Fruit fly (Drosophila melanogaster) whole organism, embryonic: ENCODE data around the gene crq.

ENCODE experiments used
- Asciz ChIP-seq: fragments of 200-800 bp; sonication (Bioruptor generic); optimal IDR thresholded peaks from 2 replicates; lab custom pipeline; 2017; ENCODE audit warnings: missing biosample characterization, mild to moderate bottlenecking, missing genetic modification characterization, missing genetic modification reagents
- Atf-2 ChIP-seq: fragments of 200-800 bp; sonication (Bioruptor generic); optimal IDR thresholded peaks from 2 replicates; lab custom pipeline; 2016; ENCODE audit warnings: missing biosample characterization, missing genetic modification characterization
- B-H1 ChIP-seq: fragments of 200-800 bp; sonication (Bioruptor generic); IDR thresholded peaks from 3 replicates; pipeline ENCODE4 v1.3.6; 2022; ENCODE audit warnings: missing biosample characterization, missing genetic modification characterization
- BEAF-32 ChIP-seq: fragments of 200-800 bp; sonication (Bioruptor generic); optimal IDR thresholded peaks from 3 replicates; lab custom pipeline; 2017; ENCODE audit warnings: missing biosample characterization, missing genetic modification characterization, mild to moderate bottlenecking, moderate library complexity, missing genetic modification reagents
- CG10147 ChIP-seq: fragments of 200-800 bp; sonication (Bioruptor generic); optimal IDR thresholded peaks from 2 replicates; lab custom pipeline; 2019; ENCODE audit warnings: missing biosample characterization, mild to moderate bottlenecking, missing genetic modification characterization, moderate library complexity
- CG10959 ChIP-seq: fragments of 200-800 bp; sonication (Bioruptor generic); IDR thresholded peaks from 2 replicates; pipeline ENCODE4 v1.3.6; 2022; ENCODE audit warnings: missing biosample characterization, missing genetic modification characterization
- CG11093 ChIP-seq: fragments of 200-800 bp; sonication (Bioruptor generic); IDR thresholded peaks from 3 replicates; pipeline ENCODE4 v1.3.6; 2022; ENCODE audit warnings: missing biosample characterization, missing genetic modification characterization
- CG11398 ChIP-seq: fragments of 200-800 bp; sonication (Bioruptor generic); optimal IDR thresholded peaks from 2 replicates; lab custom pipeline; 2016; ENCODE audit warnings: missing biosample characterization, missing genetic modification characterization
- CG11456 ChIP-seq: fragments of 200-800 bp; sonication (Bioruptor generic); IDR thresholded peaks from 3 replicates; pipeline ENCODE4 v1.3.6; 2022; ENCODE audit warnings: missing biosample characterization, missing genetic modification characterization
- CG12104 ChIP-seq: fragments of 200-800 bp; sonication (Bioruptor generic); optimal IDR thresholded peaks from 3 replicates; lab custom pipeline; 2016; ENCODE audit warnings: missing biosample characterization, missing genetic modification characterization
- CG12769 ChIP-seq: fragments of 200-800 bp; sonication (Bioruptor generic); optimal IDR thresholded peaks from 2 replicates; lab custom pipeline; 2019; ENCODE audit warnings: missing biosample characterization, mild to moderate bottlenecking, missing genetic modification characterization, moderate library complexity
- CG13624 ChIP-seq: fragments of 200-800 bp; sonication (Bioruptor generic); optimal IDR thresholded peaks from 2 replicates; lab custom pipeline; 2016; ENCODE audit warnings: missing biosample characterization, missing genetic modification characterization
- CG13775 ChIP-seq: fragments of 200-800 bp; sonication (Bioruptor generic); optimal IDR thresholded peaks from 3 replicates; lab custom pipeline; 2017; ENCODE audit warnings: missing biosample characterization, mild to moderate bottlenecking, missing genetic modification characterization
- CG14014 ChIP-seq: fragments of 200-800 bp; sonication (Bioruptor generic); IDR thresholded peaks from 2 replicates; pipeline ENCODE4 v1.3.6; 2022; ENCODE audit warnings: missing biosample characterization, missing genetic modification characterization
- CG14667 ChIP-seq: fragments of 200-800 bp; sonication (Bioruptor generic); IDR thresholded peaks from 2 replicates; pipeline ENCODE4 v1.3.6; 2022; ENCODE audit warnings: missing biosample characterization, missing genetic modification characterization
- CG14965 ChIP-seq: fragments of 200-800 bp; sonication (Bioruptor generic); optimal IDR thresholded peaks from 2 replicates; lab custom pipeline; 2016; ENCODE audit warnings: missing biosample characterization, missing genetic modification characterization, borderline replicate concordance
- CG15269 ChIP-seq: fragments of 200-800 bp; sonication (Bioruptor generic); optimal IDR thresholded peaks from 2 replicates; lab custom pipeline; 2018; ENCODE audit warnings: missing biosample characterization, mild to moderate bottlenecking, missing genetic modification characterization, moderate library complexity
- CG16863 ChIP-seq: fragments of 200-800 bp; sonication (Bioruptor generic); optimal IDR thresholded peaks from 3 replicates; lab custom pipeline; 2016; ENCODE audit warnings: missing biosample characterization, missing genetic modification characterization
- CG17612 ChIP-seq: fragments of 200-800 bp; sonication (Bioruptor generic); IDR thresholded peaks from 2 replicates; pipeline ENCODE4 v1.3.6; 2022; ENCODE audit warnings: missing biosample characterization, missing genetic modification characterization
- CG1832 ChIP-seq: fragments of 200-800 bp; sonication (Bioruptor generic); optimal IDR thresholded peaks from 2 replicates; lab custom pipeline; 2017; ENCODE audit warnings: missing biosample characterization, mild to moderate bottlenecking, missing genetic modification characterization, inconsistent platforms
- CG30431 ChIP-seq: fragments of 200-800 bp; sonication (Bioruptor generic); optimal IDR thresholded peaks from 2 replicates; lab custom pipeline; 2017; ENCODE audit warnings: missing biosample characterization, missing genetic modification characterization
- CG34422 ChIP-seq: fragments of 200-800 bp; sonication (Bioruptor generic); IDR thresholded peaks from 3 replicates; pipeline ENCODE4 v1.3.6; 2022; ENCODE audit warnings: missing biosample characterization, missing genetic modification characterization
- CG3847 ChIP-seq: fragments of 200-800 bp; sonication (Bioruptor generic); IDR thresholded peaks from 2 replicates; pipeline ENCODE4 v1.3.6; 2022; ENCODE audit warnings: missing biosample characterization, missing genetic modification characterization
- CG4854 ChIP-seq: fragments of 200-800 bp; sonication (Bioruptor generic); optimal IDR thresholded peaks from 2 replicates; lab custom pipeline; 2016; ENCODE audit warnings: missing biosample characterization, missing genetic modification characterization, inconsistent platforms
- CG5180 ChIP-seq: fragments of 200-800 bp; sonication (Bioruptor generic); optimal IDR thresholded peaks from 3 replicates; lab custom pipeline; 2017; ENCODE audit warnings: missing biosample characterization, missing genetic modification characterization, mild to moderate bottlenecking, moderate library complexity, missing genetic modification reagents
- CG6175 ChIP-seq: fragments of 200-800 bp; sonication (Bioruptor generic); IDR thresholded peaks from 3 replicates; pipeline ENCODE4 v1.3.6; 2022; ENCODE audit warnings: missing biosample characterization, missing genetic modification characterization
- CG6683 ChIP-seq: fragments of 200-800 bp; sonication (Bioruptor generic); optimal IDR thresholded peaks from 2 replicates; lab custom pipeline; 2017; ENCODE audit warnings: missing biosample characterization, mild to moderate bottlenecking, missing genetic modification characterization, missing genetic modification reagents
- CG6765 ChIP-seq: fragments of 200-800 bp; sonication (Bioruptor generic); optimal IDR thresholded peaks from 3 replicates; lab custom pipeline; 2017; ENCODE audit warnings: missing biosample characterization, mild to moderate bottlenecking, missing genetic modification characterization
- CG8281 ChIP-seq: fragments of 200-800 bp; sonication (Bioruptor generic); optimal IDR thresholded peaks from 2 replicates; lab custom pipeline; 2018; ENCODE audit warnings: missing biosample characterization, mild to moderate bottlenecking, missing genetic modification characterization, moderate library complexity
- Dip2 ChIP-seq: fragments of 200-800 bp; sonication (Bioruptor generic); IDR thresholded peaks from 2 replicates; pipeline ENCODE4 v1.3.6; 2022; ENCODE audit warnings: missing biosample characterization, missing genetic modification characterization
- Ets97D ChIP-seq: fragments of 200-800 bp; sonication (Bioruptor generic); optimal IDR thresholded peaks from 3 replicates; lab custom pipeline; 2016; ENCODE audit warnings: missing biosample characterization, missing genetic modification characterization
- HLHmδ ChIP-seq: fragments of 200-800 bp; sonication (Bioruptor generic); optimal IDR thresholded peaks from 2 replicates; lab custom pipeline; 2018; ENCODE audit warnings: missing biosample characterization, mild to moderate bottlenecking, missing genetic modification characterization, moderate library complexity
- Lhr ChIP-seq: fragments of 200-800 bp; sonication (Bioruptor generic); optimal IDR thresholded peaks from 3 replicates; lab custom pipeline; 2017; ENCODE audit warnings: mild to moderate bottlenecking, missing biosample characterization, missing genetic modification reagents, missing genetic modification characterization
- Lim3 ChIP-seq: fragments of 200-800 bp; sonication (Bioruptor generic); IDR thresholded peaks from 2 replicates; pipeline ENCODE4 v1.3.6; 2022; ENCODE audit warnings: missing biosample characterization, missing genetic modification characterization
- Nf-YA ChIP-seq: fragments of 200-800 bp; sonication (Bioruptor generic); IDR thresholded peaks from 2 replicates; pipeline ENCODE4 v1.3.6; 2022; ENCODE audit warnings: missing biosample characterization, missing genetic modification characterization
- Sox102F ChIP-seq: fragments of 200-800 bp; sonication (Bioruptor generic); optimal IDR thresholded peaks from 2 replicates; lab custom pipeline; 2018; ENCODE audit warnings: missing biosample characterization, mild to moderate bottlenecking, missing genetic modification characterization, moderate library complexity
- Sry-β ChIP-seq: fragments of 200-800 bp; sonication (Bioruptor generic); optimal IDR thresholded peaks from 2 replicates; lab custom pipeline; 2018; ENCODE audit warnings: missing biosample characterization, mild to moderate bottlenecking, missing genetic modification characterization, moderate library complexity
- br ChIP-seq: fragments of >200 bp; optimal IDR thresholded peaks from 2 replicates; lab custom pipeline; 2017
- corto ChIP-seq: fragments of 200-800 bp; sonication (Bioruptor generic); optimal IDR thresholded peaks from 2 replicates; lab custom pipeline; 2016; ENCODE audit warnings: missing biosample characterization, mild to moderate bottlenecking, missing genetic modification characterization, moderate library complexity
- dimm ChIP-seq: fragments of 200-800 bp; sonication (Bioruptor generic); IDR thresholded peaks from 2 replicates; pipeline ENCODE4 v1.3.6; 2022; ENCODE audit warnings: missing biosample characterization, missing genetic modification characterization
- fd102C ChIP-seq: fragments of 200-800 bp; sonication (Bioruptor generic); optimal IDR thresholded peaks from 2 replicates; lab custom pipeline; 2018; ENCODE audit warnings: missing biosample characterization, mild to moderate bottlenecking, missing genetic modification characterization, moderate library complexity
- jumu ChIP-seq: fragments of 200-800 bp; sonication (Bioruptor generic); optimal IDR thresholded peaks from 3 replicates; lab custom pipeline; 2016; ENCODE audit warnings: missing biosample characterization, missing genetic modification characterization
- mam ChIP-seq: fragments of 200-800 bp; sonication (Bioruptor generic); optimal IDR thresholded peaks from 3 replicates; lab custom pipeline; 2016; ENCODE audit warnings: missing biosample characterization, missing genetic modification characterization
- mirr ChIP-seq: fragments of 200-800 bp; sonication (Bioruptor generic); optimal IDR thresholded peaks from 3 replicates; lab custom pipeline; 2018; ENCODE audit warnings: missing biosample characterization, mild to moderate bottlenecking, missing genetic modification characterization
- rib ChIP-seq: fragments of 200-800 bp; sonication (Bioruptor generic); IDR thresholded peaks from 2 replicates; pipeline ENCODE4 v1.3.6; 2022; ENCODE audit warnings: missing biosample characterization, missing genetic modification characterization
- ro ChIP-seq: fragments of 200-800 bp; sonication (Bioruptor generic); IDR thresholded peaks from 2 replicates; pipeline ENCODE4 v1.3.6; 2022; ENCODE audit warnings: missing biosample characterization, missing genetic modification characterization
- sc ChIP-seq, 3 experiments: fragments of >200 bp in 2 of 3; fragments of 200-800 bp in 1 of 3; sonication (Bioruptor generic) in 1 of 3; optimal IDR thresholded peaks; 2 replicates in 2 of 3; 3 replicates in 1 of 3; lab custom pipeline; 2017; ENCODE audit warnings: mild to moderate bottlenecking in 1 of 3, missing biosample characterization in 1 of 3, missing genetic modification characterization in 1 of 3, missing genetic modification reagents in 1 of 3
- sd ChIP-seq: fragments of 200-800 bp; sonication (Bioruptor generic); optimal IDR thresholded peaks from 3 replicates; lab custom pipeline; 2018; ENCODE audit warnings: missing biosample characterization, mild to moderate bottlenecking, missing genetic modification characterization, moderate library complexity
- sug ChIP-seq: fragments of 200-800 bp; optimal IDR thresholded peaks from 2 replicates; lab custom pipeline; 2019; ENCODE audit warnings: missing biosample characterization, mild to moderate bottlenecking, missing genetic modification characterization, moderate library complexity
- z ChIP-seq: fragments of 200-800 bp; sonication (Bioruptor generic); IDR thresholded peaks from 3 replicates; pipeline ENCODE4 v1.3.6; 2022; ENCODE audit warnings: missing biosample characterization, missing genetic modification characterization

The crq gene

dm6 chr2L:421119-421821, 31.6 kb downstream of the crq start, which contains the start of the genes CG11885 and CG13692 (continued):
- TF ChIP-seq CG11456 (GFP tag; lab: Robert Waterston, UW) (peak; percentile 36; the same call in 2 of the 3 replicates), CG11398 (peak; percentile 6), CG6765 (GFP tag; lab: Kevin White, UChicago) (no peak), HLHmδ (GFP tag; lab: Kevin White, UChicago) (no peak), ro (GFP tag; lab: Robert Waterston, UW) (no peak), br (no peak), CG8281 (peak; percentile 76), CG11093 (no peak), Nf-YA (GFP tag; lab: Robert Waterston, UW) (no peak), Ets97D (GFP tag; lab: Kevin White, UChicago) (peak; percentile 94), Sox102F (GFP tag; lab: Kevin White, UChicago) (no peak), sc (optimal IDR thresholded peaks at IDR 0.05; lab: Kevin White, UChicago) (no peak), sc (GFP tag; optimal IDR thresholded peaks at IDR 0.05; lab: Kevin White, UChicago) (no peak), dimm (no peak), CG12769 (tag; lab: Kevin White, UChicago) (peak; percentile 44), CG6683 (GFP tag; lab: Kevin White, UChicago) (peak; percentile 11), CG30431 (GFP tag; lab: Kevin White, UChicago) (no peak), CG13775 (GFP tag; lab: Kevin White, UChicago) (peak; percentile 19), mam (GFP tag; lab: Kevin White, UChicago) (no peak), CG13624 (GFP tag; lab: Kevin White, UChicago) (peak; percentile 65), z (GFP tag; lab: Robert Waterston, UW) (no peak), Atf-2 (no peak), CG16863 (GFP tag; lab: Kevin White, UChicago) (no peak), CG14667 (GFP tag; lab: Robert Waterston, UW) (no peak), CG14965 (GFP tag; lab: Kevin White, UChicago) (no peak), CG4854 (GFP tag; lab: Kevin White, UChicago) (peak; percentile 13), fd102C (GFP tag; lab: Kevin White, UChicago) (no peak), corto (GFP tag; lab: Kevin White, UChicago) (peak; percentile 6), CG12104 (GFP tag; lab: Kevin White, UChicago) (no peak), Lim3 (GFP tag; lab: Robert Waterston, UW) (no peak), sug (tag; lab: Kevin White, UChicago) (peak; percentile 62), CG17612 (GFP tag; lab: Robert Waterston, UW) (no peak), B-H1 (no peak), CG3847 (GFP tag; lab: Robert Waterston, UW) (peak; percentile 75), CG6175 (GFP tag; lab: Robert Waterston, UW) (no peak), jumu (no peak), mirr (GFP tag; lab: Kevin White, UChicago) (peak; percentile 71), rib (GFP tag; lab: Robert Waterston, UW) (peak; percentile 48; the same call in 1 of the 2 replicates), CG10147 (peak; percentile 30), Dip2 (GFP tag; lab: Robert Waterston, UW) (no peak), BEAF-32 (GFP tag; lab: Kevin White, UChicago) (peak; percentile 98), sd (tag; lab: Kevin White, UChicago) (peak; percentile 74), CG5180 (GFP tag; lab: Kevin White, UChicago) (no peak), CG14014 (GFP tag; lab: Robert Waterston, UW) (0 out of 2 replicates have a peak, but pooled peaks have one; percentile 28), Lhr (GFP tag; lab: Kevin White, UChicago) (peak; percentile 70), CG1832 (GFP tag; lab: Kevin White, UChicago) (no peak), Sry-β (GFP tag; lab: Kevin White, UChicago) (peak; percentile 38), CG34422 (GFP tag; lab: Robert Waterston, UW) (peak; percentile 18; the same call in 1 of the 3 replicates), Asciz (GFP tag; lab: Kevin White, UChicago) (no peak), CG10959 (GFP tag; lab: Robert Waterston, UW) (no peak), CG15269 (tag; lab: Kevin White, UChicago) (peak; percentile 33)
